Fruit fly (Drosophila melanogaster) whole organism, embryonic: Measurements from ENCODE around the gene CG3909.

Experiments used
- Aef1 ChIP-seq: fragments of 200-800 bp; sonication (Bioruptor generic); IDR thresholded peaks from 3 replicates; pipeline ENCODE4 v1.3.6; 2022; ENCODE audit warnings: missing biosample characterization, missing genetic modification characterization
- Antp ChIP-seq: fragments of 200-800 bp; sonication (Bioruptor generic); optimal IDR thresholded peaks from 3 replicates; lab custom pipeline; 2016; ENCODE audit warnings: missing biosample characterization, missing genetic modification characterization
- Atf-2 ChIP-seq: fragments of 200-800 bp; sonication (Bioruptor generic); optimal IDR thresholded peaks from 2 replicates; lab custom pipeline; 2016; ENCODE audit warnings: missing biosample characterization, missing genetic modification characterization
- B-H1 ChIP-seq: fragments of 200-800 bp; sonication (Bioruptor generic); IDR thresholded peaks from 3 replicates; pipeline ENCODE4 v1.3.6; 2022; ENCODE audit warnings: missing biosample characterization, missing genetic modification characterization
- CG10654 ChIP-seq: fragments of 200-800 bp; sonication (Bioruptor generic); optimal IDR thresholded peaks from 2 replicates; lab custom pipeline; 2016; ENCODE audit warnings: missing biosample characterization, missing genetic modification characterization
- CG10979 ChIP-seq: fragments of 200-800 bp; sonication (Bioruptor generic); optimal IDR thresholded peaks from 2 replicates; lab custom pipeline; 2018; ENCODE audit warnings: missing biosample characterization, mild to moderate bottlenecking, missing genetic modification characterization, moderate library complexity
- CG12219 ChIP-seq: fragments of 200-800 bp; sonication (Bioruptor generic); optimal IDR thresholded peaks from 3 replicates; lab custom pipeline; 2018; ENCODE audit warnings: missing biosample characterization, mild to moderate bottlenecking, missing genetic modification characterization
- CG13424 ChIP-seq: fragments of 200-800 bp; sonication (Bioruptor generic); optimal IDR thresholded peaks from 2 replicates; lab custom pipeline; 2019; ENCODE audit warnings: missing biosample characterization, mild to moderate bottlenecking, missing genetic modification characterization, moderate library complexity
- CG15269 ChIP-seq: fragments of 200-800 bp; sonication (Bioruptor generic); optimal IDR thresholded peaks from 2 replicates; lab custom pipeline; 2018; ENCODE audit warnings: missing biosample characterization, mild to moderate bottlenecking, missing genetic modification characterization, moderate library complexity
- CG1602 ChIP-seq: fragments of 200-800 bp; sonication (Bioruptor generic); optimal IDR thresholded peaks from 3 replicates; lab custom pipeline; 2016; ENCODE audit warnings: missing biosample characterization, missing genetic modification characterization
- CG1603 ChIP-seq: fragments of 200-800 bp; sonication (Bioruptor generic); optimal IDR thresholded peaks from 2 replicates; lab custom pipeline; 2019; ENCODE audit warnings: missing biosample characterization, mild to moderate bottlenecking, missing genetic modification characterization, moderate library complexity
- CG16863 ChIP-seq: fragments of 200-800 bp; sonication (Bioruptor generic); optimal IDR thresholded peaks from 3 replicates; lab custom pipeline; 2016; ENCODE audit warnings: missing biosample characterization, missing genetic modification characterization
- CG17328 ChIP-seq: fragments of 200-800 bp; sonication (Bioruptor generic); IDR thresholded peaks from 2 replicates; pipeline ENCODE4 v1.3.6; 2022; ENCODE audit warnings: missing biosample characterization, missing genetic modification characterization
- CG17359 ChIP-seq: fragments of 200-800 bp; sonication (Bioruptor generic); optimal IDR thresholded peaks from 3 replicates; lab custom pipeline; 2018; ENCODE audit warnings: missing biosample characterization, mild to moderate bottlenecking, missing genetic modification characterization, moderate library complexity
- CG2712 ChIP-seq: fragments of 200-800 bp; optimal IDR thresholded peaks from 3 replicates; lab custom pipeline; 2019; ENCODE audit warnings: missing biosample characterization, mild to moderate bottlenecking, missing genetic modification characterization, moderate library complexity
- CG43689 ChIP-seq: fragments of 200-800 bp; sonication (Bioruptor generic); IDR thresholded peaks from 2 replicates; pipeline ENCODE4 v1.3.6; 2022; ENCODE audit warnings: missing biosample characterization, missing genetic modification characterization
- CG4404 ChIP-seq: fragments of 200-800 bp; sonication (Bioruptor generic); IDR thresholded peaks from 2 replicates; pipeline ENCODE4 v1.3.6; 2022; ENCODE audit warnings: missing biosample characterization, missing genetic modification characterization
- CG6175 ChIP-seq: fragments of 200-800 bp; sonication (Bioruptor generic); IDR thresholded peaks from 3 replicates; pipeline ENCODE4 v1.3.6; 2022; ENCODE audit warnings: missing biosample characterization, missing genetic modification characterization
- CG8944 ChIP-seq: fragments of 200-800 bp; sonication (Bioruptor generic); optimal IDR thresholded peaks from 3 replicates; lab custom pipeline; 2016; ENCODE audit warnings: missing biosample characterization, missing genetic modification characterization
- CG9609 ChIP-seq: fragments of 200-800 bp; sonication (Bioruptor generic); optimal IDR thresholded peaks from 3 replicates; lab custom pipeline; 2016; ENCODE audit warnings: missing biosample characterization, missing genetic modification characterization
- Chrac-16 ChIP-seq: fragments of 200-800 bp; sonication (Bioruptor generic); optimal IDR thresholded peaks from 3 replicates; lab custom pipeline; 2016; ENCODE audit warnings: missing biosample characterization, missing genetic modification characterization
- Doc2 ChIP-seq: fragments of 200-800 bp; sonication (Bioruptor generic); IDR thresholded peaks from 2 replicates; pipeline ENCODE4 v1.3.6; 2022; ENCODE audit warnings: missing biosample characterization, missing genetic modification characterization
- HLH3B ChIP-seq: fragments of 200-800 bp; sonication (Bioruptor generic); IDR thresholded peaks from 2 replicates; pipeline ENCODE4 v1.3.6; 2022; ENCODE audit warnings: missing biosample characterization, missing genetic modification characterization
- HLH4C ChIP-seq: fragments of 200-800 bp; sonication (Bioruptor generic); IDR thresholded peaks from 3 replicates; pipeline ENCODE4 v1.3.6; 2022; ENCODE audit warnings: missing biosample characterization, missing genetic modification characterization; ENCODE audit not compliant: partially characterized antibody
- HLH54F ChIP-seq: fragments of 200-800 bp; sonication (Bioruptor generic); optimal IDR thresholded peaks from 3 replicates; lab custom pipeline; 2016; ENCODE audit warnings: missing biosample characterization, missing genetic modification characterization
- Hr51 ChIP-seq, 2 experiments: fragments of 200-800 bp; sonication (Bioruptor generic); optimal IDR thresholded peaks; 2 replicates in 1 of 2; 3 replicates in 1 of 2; lab custom pipeline; 2016 to 2018; ENCODE audit warnings: missing biosample characterization in 2 of 2, missing genetic modification characterization in 2 of 2, mild to moderate bottlenecking in 1 of 2, moderate library complexity in 1 of 2
- Neu2 ChIP-seq: fragments of 200-800 bp; sonication (Bioruptor generic); optimal IDR thresholded peaks from 3 replicates; lab custom pipeline; 2016; ENCODE audit warnings: missing biosample characterization, missing genetic modification characterization, borderline replicate concordance
- Nf-YC ChIP-seq: fragments of 200-800 bp; optimal IDR thresholded peaks from 3 replicates; lab custom pipeline; 2019; ENCODE audit warnings: missing biosample characterization, mild to moderate bottlenecking, missing genetic modification characterization, moderate library complexity
- Sox102F ChIP-seq: fragments of 200-800 bp; sonication (Bioruptor generic); optimal IDR thresholded peaks from 2 replicates; lab custom pipeline; 2018; ENCODE audit warnings: missing biosample characterization, mild to moderate bottlenecking, missing genetic modification characterization, moderate library complexity
- abd-A ChIP-seq: fragments of 200-800 bp; sonication (Bioruptor generic); optimal IDR thresholded peaks from 3 replicates; lab custom pipeline; 2019; ENCODE audit warnings: missing biosample characterization, mild to moderate bottlenecking, missing genetic modification characterization, moderate library complexity
- chinmo ChIP-seq: fragments of 200-800 bp; sonication (Bioruptor generic); IDR thresholded peaks from 4 replicates; pipeline ENCODE4 v1.3.6; 2022; ENCODE audit warnings: missing biosample characterization, missing genetic modification characterization; ENCODE audit not compliant: partially characterized antibody
- dysf ChIP-seq: fragments of 200-800 bp; sonication (Bioruptor generic); IDR thresholded peaks from 3 replicates; pipeline ENCODE4 v1.3.6; 2022; ENCODE audit warnings: missing biosample characterization, missing genetic modification characterization
- ewg ChIP-seq: fragments of 200-800 bp; sonication (Bioruptor generic); optimal IDR thresholded peaks from 3 replicates; lab custom pipeline; 2017; ENCODE audit warnings: mild to moderate bottlenecking, missing biosample characterization, missing genetic modification reagents, missing genetic modification characterization
- ftz-f1 ChIP-seq: fragments of 200-800 bp; sonication (Bioruptor generic); optimal IDR thresholded peaks from 2 replicates; lab custom pipeline; 2016; ENCODE audit warnings: missing biosample characterization, missing genetic modification characterization
- hbn ChIP-seq: fragments of 200-800 bp; sonication (Bioruptor generic); IDR thresholded peaks from 2 replicates; pipeline ENCODE4 v1.3.6; 2022; ENCODE audit warnings: missing biosample characterization, missing genetic modification characterization; ENCODE audit not compliant: partially characterized antibody
- hkb ChIP-seq, 2 experiments: fragments of 200-800 bp in 1 of 2; fragments of >200 bp in 1 of 2; sonication (Bioruptor generic) in 1 of 2; IDR thresholded peaks in 1 of 2; optimal IDR thresholded peaks in 1 of 2; 2 replicates each; pipeline versions ENCODE4 v1.3.6 to Lab custom; 2017 to 2022; ENCODE audit warnings: missing biosample characterization in 1 of 2, missing genetic modification characterization in 1 of 2
- ind ChIP-seq: fragments of 200-800 bp; sonication (Bioruptor generic); optimal IDR thresholded peaks from 3 replicates; lab custom pipeline; 2016; ENCODE audit warnings: missing biosample characterization, missing genetic modification characterization
- inv ChIP-seq: fragments of 200-800 bp; sonication (Bioruptor generic); IDR thresholded peaks from 2 replicates; pipeline ENCODE4 v1.3.6; 2022; ENCODE audit warnings: missing biosample characterization, missing genetic modification characterization; ENCODE audit not compliant: partially characterized antibody
- lola ChIP-seq, 3 experiments: fragments of >200 bp in 2 of 3; fragments of 200-800 bp in 1 of 3; sonication (Bioruptor generic) in 1 of 3; optimal IDR thresholded peaks; 2 replicates each; lab custom pipeline; 2017 to 2019; ENCODE audit warnings: missing biosample characterization in 3 of 3, missing genetic modification characterization in 3 of 3, mild to moderate bottlenecking in 1 of 3, moderate library complexity in 1 of 3
- mam ChIP-seq: fragments of 200-800 bp; sonication (Bioruptor generic); optimal IDR thresholded peaks from 3 replicates; lab custom pipeline; 2016; ENCODE audit warnings: missing biosample characterization, missing genetic modification characterization
- nom ChIP-seq: fragments of 200-800 bp; sonication (Bioruptor generic); optimal IDR thresholded peaks from 2 replicates; lab custom pipeline; 2017; ENCODE audit warnings: missing biosample characterization, missing genetic modification characterization, mild to moderate bottlenecking, moderate library complexity, missing genetic modification reagents
- sd ChIP-seq: fragments of 200-800 bp; sonication (Bioruptor generic); optimal IDR thresholded peaks from 3 replicates; lab custom pipeline; 2018; ENCODE audit warnings: missing biosample characterization, mild to moderate bottlenecking, missing genetic modification characterization, moderate library complexity
- sens ChIP-seq: fragments of 200-800 bp; sonication (Bioruptor generic); peaks from one replicate; lab custom pipeline; 2016; ENCODE audit warnings: missing biosample characterization, missing genetic modification characterization
- sisA ChIP-seq: fragments of 200-800 bp; sonication (Bioruptor generic); IDR thresholded peaks from 2 replicates; pipeline ENCODE4 v1.3.6; 2022; ENCODE audit warnings: missing biosample characterization, missing genetic modification characterization
- sob ChIP-seq: fragments of 200-800 bp; sonication (Bioruptor generic); IDR thresholded peaks from 2 replicates; pipeline ENCODE4 v1.3.6; 2022; ENCODE audit warnings: missing biosample characterization, missing genetic modification characterization
- ssp ChIP-seq: fragments of 200-800 bp; sonication (Bioruptor generic); IDR thresholded peaks from 2 replicates; pipeline ENCODE4 v1.3.6; 2022; ENCODE audit warnings: missing biosample characterization, missing genetic modification characterization
- tap ChIP-seq: fragments of 200-800 bp; optimal IDR thresholded peaks from 3 replicates; lab custom pipeline; 2019; ENCODE audit warnings: missing biosample characterization, mild to moderate bottlenecking, missing genetic modification characterization, moderate library complexity
- tin ChIP-seq: fragments of 200-800 bp; sonication (Bioruptor generic); optimal IDR thresholded peaks from 3 replicates; lab custom pipeline; 2016; ENCODE audit warnings: missing biosample characterization, missing genetic modification characterization

The CG3909 gene

DNA sequence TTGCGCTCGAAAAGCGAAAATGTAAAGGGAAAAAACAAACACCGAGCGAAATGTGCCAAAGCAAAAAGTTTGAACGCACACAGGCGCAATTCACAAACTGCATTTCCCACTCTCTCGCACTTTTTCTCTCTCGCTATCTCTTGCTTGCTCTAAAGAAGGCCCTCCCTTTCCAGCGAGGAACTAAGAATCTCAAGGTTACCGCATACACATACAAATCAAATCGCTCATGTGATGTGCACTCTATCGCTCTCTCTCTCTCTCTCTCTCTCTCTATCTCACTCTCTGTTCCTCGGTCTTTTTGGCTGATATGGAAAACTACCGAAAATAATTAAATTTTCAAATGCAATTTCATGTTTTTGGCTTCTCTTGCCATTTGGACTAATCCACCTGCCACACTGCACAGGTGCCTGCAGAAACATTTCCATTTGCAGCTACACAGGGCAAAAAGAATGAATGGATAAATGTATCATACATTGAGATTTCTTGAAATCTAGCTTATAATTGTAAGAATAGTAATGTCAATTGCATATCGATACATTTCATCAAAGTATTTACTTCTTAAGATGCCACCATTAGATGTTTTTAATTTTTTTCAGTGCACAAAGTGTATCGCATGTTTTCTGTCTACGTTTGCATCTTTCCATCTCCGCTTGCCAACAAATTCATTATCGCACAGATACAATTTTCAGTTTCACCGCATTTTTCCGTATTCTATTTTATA is 36.4 kb downstream of the CG3909 start (continued):
- TF ChIP-seq HLH3B (GFP tag; lab: Robert Waterston, UW) (0 out of 2 replicates have a peak, but pooled peaks have one; percentile 40), HLH4C (GFP tag; lab: Robert Waterston, UW) (no peak), sob (GFP tag; lab: Robert Waterston, UW) (0 out of 2 replicates have a peak, but pooled peaks have one; percentile 26), Chrac-16 (GFP tag; lab: Kevin White, UChicago) (peak; percentile 11), Atf-2 (GFP tag; lab: Kevin White, UChicago) (peak; percentile 1), B-H1 (GFP tag; lab: Robert Waterston, UW) (0 out of 3 replicates have a peak, but pooled peaks have one; percentile 12), mam (peak; percentile 41), CG15269 (tag; lab: Kevin White, UChicago) (peak; percentile 7), abd-A (tag; lab: Kevin White, UChicago) (no peak), Aef1 (peak; percentile 26; the same call in 1 of the 3 replicates), ssp (GFP tag; lab: Robert Waterston, UW) (0 out of 2 replicates have a peak, but pooled peaks have one; percentile 19), CG10654 (GFP tag; lab: Kevin White, UChicago) (no peak), sd (tag; lab: Kevin White, UChicago) (no peak), hkb (optimal IDR thresholded peaks at IDR 0.05; lab: Kevin White, UChicago) (no peak), hkb (GFP tag; IDR thresholded peaks at IDR 0.05; lab: Robert Waterston, UW) (peak; percentile 65), CG13424 (peak; percentile 8), chinmo (peak; percentile 72; the same call in 2 of the 4 replicates), CG2712 (tag; lab: Kevin White, UChicago) (peak; percentile 45), nom (peak; percentile 3), CG9609 (GFP tag; lab: Kevin White, UChicago) (peak; percentile 6), sens (GFP tag; lab: Kevin White, UChicago) (peak; percentile 86), Nf-YC (peak; percentile 31), inv (GFP tag; lab: Robert Waterston, UW) (no peak), sisA (GFP tag; lab: Robert Waterston, UW) (peak; percentile 58), CG4404 (GFP tag; lab: Robert Waterston, UW) (no peak), CG12219 (peak; percentile 7), ewg (peak; percentile 17), CG6175 (GFP tag; lab: Robert Waterston, UW) (no peak), Hr51 (GFP tag; optimal IDR thresholded peaks at IDR 0.05; lab: Kevin White, UChicago) (peak in 1 of 2 experiments; percentile 51), ind (peak; percentile 30), CG43689 (GFP tag; lab: Robert Waterston, UW) (0 out of 2 replicates have a peak, but pooled peaks have one; percentile 6), HLH54F (no peak), Antp (GFP tag; lab: Kevin White, UChicago) (peak; percentile 2), CG16863 (peak; percentile 2), Doc2 (GFP tag; lab: Robert Waterston, UW) (no peak), dysf (GFP tag; lab: Robert Waterston, UW) (peak; percentile 35; the same call in 1 of the 3 replicates), CG17359 (tag; lab: Kevin White, UChicago) (peak; percentile 45), tap (peak; percentile 3), CG8944 (GFP tag; lab: Kevin White, UChicago) (peak; percentile 2), Sox102F (GFP tag; lab: Kevin White, UChicago) (peak; percentile 73), CG1602 (GFP tag; lab: Kevin White, UChicago) (peak; percentile 18), lola (GFP tag; optimal IDR thresholded peaks at IDR 0.05; lab: Kevin White, UChicago) (no peak), ftz-f1 (GFP tag; lab: Kevin White, UChicago) (peak; percentile 52), hbn (no peak), CG10979 (tag; lab: Kevin White, UChicago) (peak; percentile 25), Neu2 (GFP tag; lab: Kevin White, UChicago) (peak; percentile 3), CG1603 (tag; lab: Kevin White, UChicago) (peak; percentile 59), tin (GFP tag; lab: Kevin White, UChicago) (peak; percentile 28), CG17328 (GFP tag; lab: Robert Waterston, UW) (no peak; the same call in 1 of the 2 replicates)
